Worm (Caenorhabditis elegans): ENCODE data around the gene C07A9.9.

Gene C07A9.9

DNA sequence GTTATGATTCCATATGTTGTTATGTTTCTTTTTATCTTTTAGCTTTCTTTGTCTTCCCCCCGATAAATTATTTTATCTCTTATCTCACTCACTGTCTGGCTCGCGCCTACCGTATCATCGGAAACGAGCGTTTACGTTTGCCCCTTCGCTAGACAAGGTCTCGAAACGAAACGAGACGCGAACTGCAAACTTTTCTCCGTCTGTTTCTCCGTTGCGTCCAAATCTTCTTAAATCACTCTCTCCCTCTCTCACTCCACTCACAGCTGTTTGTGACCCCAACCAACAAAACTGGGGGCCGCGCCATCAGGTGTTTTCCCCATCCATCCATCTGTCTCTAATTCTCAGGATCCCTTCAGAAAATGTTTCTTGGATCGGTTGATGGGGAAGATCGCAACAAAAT lies 47.3 kb downstream of the C07A9.9 start:
- TF ChIP-seq unc-62 (GFP tag; optimal IDR thresholded peaks at IDR 0.05): no peak

DNA sequence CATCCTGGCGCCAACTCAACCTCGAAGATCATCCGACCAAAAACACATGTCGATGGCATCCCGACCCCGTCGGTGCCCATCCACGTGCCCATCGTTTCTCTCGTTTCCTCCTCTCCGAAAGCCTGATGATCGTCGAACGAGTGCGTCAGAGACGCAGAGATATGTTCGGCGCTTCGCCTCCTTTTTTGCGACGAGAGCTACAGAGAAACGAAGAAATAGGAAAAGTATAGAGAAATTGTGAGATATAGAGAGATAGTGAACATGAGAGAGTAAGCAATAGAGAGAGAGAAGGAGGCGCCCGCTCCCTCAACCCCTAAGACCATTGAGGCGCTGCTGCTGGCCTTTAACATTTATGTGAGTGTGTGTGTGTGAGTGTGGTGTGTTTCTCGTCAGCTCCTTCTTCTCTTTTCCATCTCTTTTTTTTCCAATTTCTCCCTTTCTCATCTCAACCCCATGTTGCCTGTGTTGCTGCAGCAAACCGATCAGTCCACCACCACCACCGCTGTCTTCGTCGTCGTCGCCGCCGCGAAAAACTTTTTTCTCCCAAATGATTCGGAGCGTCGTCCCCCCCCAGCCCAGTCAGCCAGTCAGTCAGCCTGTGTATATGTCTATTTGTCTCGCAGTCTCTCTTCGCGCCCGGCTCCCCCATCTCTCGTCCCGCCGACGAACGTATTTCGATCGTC lies 48.2 kb downstream of the C07A9.9 start, which contains the start of gene hlh-11:
TSS of gene hlh-11 (plus strand) at position 633 of the 683 bp plus-strand sequence.
- TF ChIP-seq unc-62 (GFP tag; optimal IDR thresholded peaks at IDR 0.05): no peak

ce11 chrIII:9617599-9618262 lies 49.7 kb downstream of the C07A9.9 start:
- no peak for TF ChIP-seq unc-62 (GFP tag; optimal IDR thresholded peaks at IDR 0.05)

DNA sequence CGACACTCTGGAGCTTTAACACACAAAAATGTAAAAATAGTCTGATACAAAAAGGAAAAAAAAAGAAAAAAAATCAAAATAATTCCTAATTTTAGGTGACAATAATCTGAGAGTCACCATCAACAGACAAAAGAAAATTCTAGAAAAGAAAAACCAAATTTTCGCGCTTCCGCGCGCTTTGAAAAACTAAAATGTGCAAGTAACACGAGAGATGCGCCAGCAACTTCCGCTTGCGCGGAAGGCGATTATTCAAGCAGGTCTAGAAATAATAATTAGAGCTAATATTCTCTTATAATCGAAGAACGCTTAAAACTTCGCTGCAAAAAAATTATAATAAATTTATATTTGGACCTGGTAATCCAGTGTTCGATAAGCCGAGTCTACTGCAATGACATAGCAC lies 50.5 kb downstream of the C07A9.9 start:
- no peak for TF ChIP-seq unc-62 (GFP tag; optimal IDR thresholded peaks at IDR 0.05)

- no peak for TF ChIP-seq unc-62 (GFP tag; optimal IDR thresholded peaks at IDR 0.05)
Measured at ce11 chrIII:9616426-9616825, 51.0 kb downstream of the C07A9.9 start, which contains the start of gene hcp-3. hcp-3 (minus strand) TSS chrIII:9616470.

DNA sequence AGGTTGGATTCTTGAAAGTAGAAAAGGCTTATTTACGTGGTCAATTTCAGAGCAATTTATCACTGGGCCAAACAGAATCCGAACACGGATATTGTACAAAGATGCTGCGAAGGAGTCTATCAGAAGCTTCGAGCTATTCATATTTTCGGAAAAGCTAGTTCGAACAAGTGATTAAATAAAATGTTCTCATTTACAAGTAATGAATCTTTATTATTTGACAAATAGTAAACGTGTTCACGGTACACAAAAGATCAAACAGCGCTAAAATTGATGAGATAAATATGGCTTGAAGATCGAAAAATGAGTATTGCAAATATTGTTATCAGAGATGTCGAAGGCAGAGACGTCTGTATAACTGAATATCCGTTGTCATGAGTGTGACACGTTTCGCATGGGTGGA lies 52.3 kb downstream of the C07A9.9 start:
- no peak for TF ChIP-seq unc-62 (GFP tag; optimal IDR thresholded peaks at IDR 0.05)

DNA sequence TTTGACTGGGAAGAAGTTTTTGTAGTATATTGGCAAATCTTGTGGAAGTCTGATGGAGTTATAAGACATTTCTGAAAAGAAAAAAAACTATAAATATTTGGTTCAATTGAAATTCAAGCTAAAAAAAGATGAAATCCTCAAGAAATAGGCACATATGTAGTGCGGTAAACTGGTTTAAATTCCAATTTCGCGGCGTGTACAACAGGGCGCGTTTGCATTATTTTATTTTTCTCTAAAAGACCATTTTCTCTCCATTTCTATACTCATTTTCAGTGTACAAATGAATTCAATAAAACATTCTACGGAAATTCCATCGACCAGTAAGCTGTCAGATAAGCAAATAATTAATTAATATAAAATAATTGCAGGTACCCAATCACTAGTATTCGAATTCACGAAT lies 53.2 kb downstream of the C07A9.9 start, which contains the start of the genes pri-1 and F58A4.6:
TSS of gene pri-1 (minus strand) at position 71 of the 400 bp plus-strand sequence.
TSS of gene F58A4.6 (plus strand) at position 272 of the 400 bp plus-strand sequence.
- no peak for TF ChIP-seq unc-62 (GFP tag; optimal IDR thresholded peaks at IDR 0.05)
